Worm (Caenorhabditis elegans): ENCODE measurements around the gene gpa-11.

- no peak for TF ChIP-seq ztf-4 (tag; optimal IDR thresholded peaks at IDR 0.05)
- TF ChIP-seq unc-62 (GFP tag; optimal IDR thresholded peaks at IDR 0.05): no peak
- no peak for TF ChIP-seq nhr-67 (tag; optimal IDR thresholded peaks at IDR 0.05)
- no peak for TF ChIP-seq nhr-43 (tag; optimal IDR thresholded peaks at IDR 0.05; ENCODE audit: poor library complexity, severe bottlenecking)
Measured at ce11 chrII:4288572-4288971, 41.6 kb downstream of the gpa-11 start.

Data from whole organism, L3 larva.